Fruit fly (Drosophila melanogaster): ENCODE data around the gene CG5498.

DNA sequence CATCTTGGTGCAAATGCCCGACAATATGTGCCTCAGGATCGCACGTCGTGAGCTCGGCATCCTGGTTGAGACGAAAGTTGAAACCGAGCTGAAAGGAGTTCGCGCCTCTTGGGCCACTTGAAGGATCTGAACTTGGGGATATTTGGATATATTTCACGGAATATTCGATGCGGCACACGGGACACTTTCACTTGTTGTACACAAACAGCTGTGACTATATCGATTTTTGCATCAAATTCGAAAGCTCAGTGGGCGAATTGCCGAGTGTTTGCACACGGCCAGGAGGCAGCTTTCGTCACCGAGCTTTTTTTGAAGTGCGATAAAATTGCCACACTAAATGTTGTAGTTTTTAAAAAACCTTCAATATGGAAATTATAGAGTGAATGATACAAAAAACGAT, 26.4 kb upstream of the CG5498 start, which contains the start of gene CG13248:
- no peak for TF ChIP-seq h (optimal IDR thresholded peaks at IDR 0.05)
- no peak for TF ChIP-seq insv (optimal IDR thresholded peaks at IDR 0.05)
- TF ChIP-seq Sin3A (optimal IDR thresholded peaks at IDR 0.05), result no peak

Measured in Kc167 (cell line).